Fruit fly (Drosophila melanogaster): ENCODE results near the gene Cpr65Aw.

DNA sequence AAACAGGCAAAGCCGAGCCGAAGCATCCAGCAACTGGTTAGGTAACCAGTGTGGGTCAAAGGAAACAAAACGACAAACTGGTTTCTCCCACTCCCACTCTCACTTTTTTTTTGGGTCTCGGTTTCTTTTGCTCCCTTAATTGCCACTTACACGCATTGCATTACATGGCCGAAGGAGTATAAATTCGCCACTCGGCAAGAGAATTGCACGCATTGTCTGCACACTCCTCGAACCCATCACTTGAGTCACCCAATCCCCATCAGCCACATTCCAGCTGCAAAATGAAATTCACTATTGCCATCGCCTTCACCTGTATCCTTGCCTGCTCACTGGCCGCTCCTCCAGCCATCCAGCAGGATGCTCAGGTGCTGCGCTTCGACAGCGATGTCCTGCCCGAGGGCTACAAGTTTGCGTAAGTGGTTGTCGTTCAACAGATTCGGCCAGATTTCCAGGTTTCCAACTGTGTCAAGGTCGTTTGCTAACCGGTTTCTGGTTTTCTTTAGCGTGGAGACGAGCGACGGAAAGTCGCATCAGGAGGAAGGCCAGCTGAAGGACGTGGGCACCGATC is 1.1 kb upstream of the Cpr65Aw start, which contains the start of gene Lcp65Ad:
- TF ChIP-seq Hr4 (GFP tag; optimal IDR thresholded peaks at IDR 0.05), result no peak
- TF ChIP-seq Blimp-1 (GFP tag; optimal IDR thresholded peaks at IDR 0.05), result peak; percentile 84
